Fruit fly (Drosophila melanogaster) whole organism, embryonic: ENCODE results near the gene CG13917.

Source experiments
- Asciz ChIP-seq: fragments of 200-800 bp; sonication (Bioruptor generic); optimal IDR thresholded peaks from 2 replicates; lab custom pipeline; 2017; ENCODE audit warnings: missing biosample characterization, mild to moderate bottlenecking, missing genetic modification characterization, missing genetic modification reagents
- Atf-2 ChIP-seq: fragments of 200-800 bp; sonication (Bioruptor generic); optimal IDR thresholded peaks from 2 replicates; lab custom pipeline; 2016; ENCODE audit warnings: missing biosample characterization, missing genetic modification characterization
- Atf3 ChIP-seq: fragments of 200-800 bp; sonication (Bioruptor generic); optimal IDR thresholded peaks from 3 replicates; lab custom pipeline; 2016; ENCODE audit warnings: missing biosample characterization, missing genetic modification characterization
- BtbVII ChIP-seq: fragments of 200-800 bp; sonication (Bioruptor generic); optimal IDR thresholded peaks from 3 replicates; lab custom pipeline; 2017; ENCODE audit warnings: missing biosample characterization, mild to moderate bottlenecking, missing genetic modification characterization
- CG10321 ChIP-seq: fragments of 200-800 bp; sonication (Bioruptor generic); IDR thresholded peaks from 2 replicates; pipeline ENCODE4 v1.3.6; 2022; ENCODE audit warnings: missing biosample characterization, missing genetic modification characterization
- CG12391 ChIP-seq: fragments of 200-800 bp; sonication (Bioruptor generic); optimal IDR thresholded peaks from 3 replicates; lab custom pipeline; 2018; ENCODE audit warnings: missing biosample characterization, mild to moderate bottlenecking, missing genetic modification characterization, moderate library complexity
- CG14710 ChIP-seq: fragments of 200-800 bp; sonication (Bioruptor generic); optimal IDR thresholded peaks from 3 replicates; lab custom pipeline; 2019; ENCODE audit warnings: missing biosample characterization, mild to moderate bottlenecking, missing genetic modification characterization, moderate library complexity
- CG15011 ChIP-seq: fragments of 200-800 bp; sonication (Bioruptor generic); optimal IDR thresholded peaks from 3 replicates; lab custom pipeline; 2018; ENCODE audit warnings: missing biosample characterization, mild to moderate bottlenecking, missing genetic modification characterization
- CG1603 ChIP-seq: fragments of 200-800 bp; sonication (Bioruptor generic); optimal IDR thresholded peaks from 2 replicates; lab custom pipeline; 2019; ENCODE audit warnings: missing biosample characterization, mild to moderate bottlenecking, missing genetic modification characterization, moderate library complexity
- CG17328 ChIP-seq: fragments of 200-800 bp; sonication (Bioruptor generic); IDR thresholded peaks from 2 replicates; pipeline ENCODE4 v1.3.6; 2022; ENCODE audit warnings: missing biosample characterization, missing genetic modification characterization
- CG17385 ChIP-seq: fragments of 200-800 bp; sonication (Bioruptor generic); optimal IDR thresholded peaks from 3 replicates; lab custom pipeline; 2018; ENCODE audit warnings: missing biosample characterization, mild to moderate bottlenecking, missing genetic modification characterization
- CG1832 ChIP-seq: fragments of 200-800 bp; sonication (Bioruptor generic); optimal IDR thresholded peaks from 2 replicates; lab custom pipeline; 2017; ENCODE audit warnings: missing biosample characterization, mild to moderate bottlenecking, missing genetic modification characterization, inconsistent platforms
- CG18476 ChIP-seq: fragments of 200-800 bp; sonication (Bioruptor generic); optimal IDR thresholded peaks from 2 replicates; lab custom pipeline; 2016; ENCODE audit warnings: missing biosample characterization, mild to moderate bottlenecking, missing genetic modification characterization
- CG2712 ChIP-seq: fragments of 200-800 bp; optimal IDR thresholded peaks from 3 replicates; lab custom pipeline; 2019; ENCODE audit warnings: missing biosample characterization, mild to moderate bottlenecking, missing genetic modification characterization, moderate library complexity
- CG31388 ChIP-seq: fragments of 200-800 bp; sonication (Bioruptor generic); optimal IDR thresholded peaks from 2 replicates; lab custom pipeline; 2016; ENCODE audit warnings: missing biosample characterization, missing genetic modification characterization
- CG31441 ChIP-seq: fragments of 200-800 bp; sonication (Bioruptor generic); IDR thresholded peaks from 2 replicates; pipeline ENCODE4 v1.3.6; 2022; ENCODE audit warnings: missing biosample characterization, missing genetic modification characterization
- CG3995 ChIP-seq: fragments of 200-800 bp; sonication (Bioruptor generic); optimal IDR thresholded peaks from 3 replicates; lab custom pipeline; 2016; ENCODE audit warnings: missing biosample characterization, missing genetic modification characterization
- CG4404 ChIP-seq: fragments of 200-800 bp; sonication (Bioruptor generic); IDR thresholded peaks from 2 replicates; pipeline ENCODE4 v1.3.6; 2022; ENCODE audit warnings: missing biosample characterization, missing genetic modification characterization
- CG4730 ChIP-seq: fragments of 200-800 bp; sonication (Bioruptor generic); IDR thresholded peaks from 2 replicates; pipeline ENCODE4 v1.3.6; 2022; ENCODE audit warnings: missing biosample characterization, missing genetic modification characterization
- CG6813 ChIP-seq: fragments of 200-800 bp; sonication (Bioruptor generic); optimal IDR thresholded peaks from 2 replicates; lab custom pipeline; 2017; ENCODE audit warnings: missing biosample characterization, missing genetic modification characterization, mild to moderate bottlenecking, moderate library complexity, missing genetic modification reagents
- CG7556 ChIP-seq: fragments of 200-800 bp; sonication (Bioruptor generic); optimal IDR thresholded peaks from 2 replicates; lab custom pipeline; 2017; ENCODE audit warnings: missing biosample characterization, mild to moderate bottlenecking, missing genetic modification characterization
- CG7839 ChIP-seq: fragments of 200-800 bp; sonication (Bioruptor generic); optimal IDR thresholded peaks from 3 replicates; lab custom pipeline; 2018; ENCODE audit warnings: missing biosample characterization, mild to moderate bottlenecking, missing genetic modification characterization, moderate library complexity
- CG8924 ChIP-seq: fragments of 200-800 bp; optimal IDR thresholded peaks from 3 replicates; lab custom pipeline; 2019; ENCODE audit warnings: missing biosample characterization, mild to moderate bottlenecking, missing genetic modification characterization, moderate library complexity
- Dip3 ChIP-seq: fragments of 200-800 bp; sonication (Bioruptor generic); optimal IDR thresholded peaks from 3 replicates; lab custom pipeline; 2016; ENCODE audit warnings: missing biosample characterization, missing genetic modification characterization
- Doc3 ChIP-seq: fragments of 200-800 bp; sonication (Bioruptor generic); IDR thresholded peaks from 3 replicates; pipeline ENCODE4 v1.3.6; 2022; ENCODE audit warnings: missing biosample characterization, missing genetic modification characterization; ENCODE audit not compliant: partially characterized antibody
- Dp ChIP-seq: fragments of 200-800 bp; sonication (Bioruptor generic); optimal IDR thresholded peaks from 2 replicates; lab custom pipeline; 2018; ENCODE audit warnings: missing biosample characterization, mild to moderate bottlenecking, missing genetic modification characterization, moderate library complexity
- E2f2 ChIP-seq: fragments of 200-800 bp; sonication (Bioruptor generic); IDR thresholded peaks from 2 replicates; pipeline ENCODE4 v1.3.6; 2022; ENCODE audit warnings: missing biosample characterization, missing genetic modification characterization
- HLH4C ChIP-seq: fragments of 200-800 bp; sonication (Bioruptor generic); IDR thresholded peaks from 3 replicates; pipeline ENCODE4 v1.3.6; 2022; ENCODE audit warnings: missing biosample characterization, missing genetic modification characterization; ENCODE audit not compliant: partially characterized antibody
- Hr3 ChIP-seq: fragments of 200-800 bp; sonication (Bioruptor generic); optimal IDR thresholded peaks from 3 replicates; lab custom pipeline; 2016; ENCODE audit warnings: missing biosample characterization, missing genetic modification characterization
- Lpt ChIP-seq: fragments of >200 bp; optimal IDR thresholded peaks from 2 replicates; lab custom pipeline; 2018; ENCODE audit warnings: missing biosample characterization, missing genetic modification characterization
- Meics ChIP-seq: fragments of 200-800 bp; sonication (Bioruptor generic); optimal IDR thresholded peaks from 2 replicates; lab custom pipeline; 2017; ENCODE audit warnings: missing biosample characterization, mild to moderate bottlenecking, missing genetic modification characterization
- NFAT ChIP-seq: fragments of 200-800 bp; sonication (Bioruptor generic); IDR thresholded peaks from 2 replicates; pipeline ENCODE4 v1.3.6; 2022; ENCODE audit warnings: missing biosample characterization, missing genetic modification characterization
- crol ChIP-seq: fragments of 200-800 bp; sonication (Bioruptor generic); IDR thresholded peaks from 2 replicates; pipeline ENCODE4 v1.3.6; 2022; ENCODE audit warnings: missing biosample characterization, missing genetic modification characterization
- dysf ChIP-seq: fragments of 200-800 bp; sonication (Bioruptor generic); IDR thresholded peaks from 3 replicates; pipeline ENCODE4 v1.3.6; 2022; ENCODE audit warnings: missing biosample characterization, missing genetic modification characterization
- gcm ChIP-seq: fragments of 200-800 bp; sonication (Bioruptor generic); optimal IDR thresholded peaks from 2 replicates; lab custom pipeline; 2019; ENCODE audit warnings: missing biosample characterization, mild to moderate bottlenecking, missing genetic modification characterization, moderate library complexity
- gro ChIP-seq: fragments of 200-800 bp; sonication (Bioruptor generic); optimal IDR thresholded peaks from 2 replicates; lab custom pipeline; 2016; ENCODE audit warnings: missing biosample characterization, missing genetic modification characterization
- hth ChIP-seq: fragments of >200 bp; optimal IDR thresholded peaks from 2 replicates; lab custom pipeline; 2017; ENCODE audit warnings: inconsistent platforms
- insv ChIP-seq, 2 experiments: fragments of 200-800 bp; sonication (Bioruptor generic); optimal IDR thresholded peaks; 3 replicates each; lab custom pipeline; 2016 to 2018; ENCODE audit warnings: missing biosample characterization in 2 of 2, missing genetic modification characterization in 2 of 2
- kah ChIP-seq: fragments of 200-800 bp; sonication (Bioruptor generic); optimal IDR thresholded peaks from 2 replicates; lab custom pipeline; 2018; ENCODE audit warnings: missing biosample characterization, mild to moderate bottlenecking, missing genetic modification characterization
- ken ChIP-seq: fragments of 200-800 bp; sonication (Bioruptor generic); IDR thresholded peaks from 3 replicates; pipeline ENCODE4 v1.3.6; 2022; ENCODE audit warnings: missing biosample characterization, missing genetic modification characterization
- nerfin-1 ChIP-seq: fragments of 200-800 bp; sonication (Bioruptor generic); optimal IDR thresholded peaks from 3 replicates; lab custom pipeline; 2019; ENCODE audit warnings: missing biosample characterization, mild to moderate bottlenecking, missing genetic modification characterization, moderate library complexity
- nmo ChIP-seq: fragments of 200-800 bp; sonication (Bioruptor generic); optimal IDR thresholded peaks from 2 replicates; lab custom pipeline; 2018; ENCODE audit warnings: missing biosample characterization, mild to moderate bottlenecking, missing genetic modification characterization, moderate library complexity
- org-1 ChIP-seq: fragments of 200-800 bp; sonication (Bioruptor generic); optimal IDR thresholded peaks from 2 replicates; lab custom pipeline; 2017; ENCODE audit warnings: missing biosample characterization, missing genetic modification characterization
- pb ChIP-seq: fragments of 200-800 bp; sonication (Bioruptor generic); optimal IDR thresholded peaks from 3 replicates; lab custom pipeline; 2016; ENCODE audit warnings: missing biosample characterization, missing genetic modification characterization
- pnt ChIP-seq: fragments of 200-800 bp; sonication (Bioruptor generic); optimal IDR thresholded peaks from 3 replicates; lab custom pipeline; 2016; ENCODE audit warnings: missing biosample characterization, missing genetic modification characterization
- run ChIP-seq: fragments of 200-800 bp; sonication (Bioruptor generic); optimal IDR thresholded peaks from 3 replicates; lab custom pipeline; 2018; ENCODE audit warnings: missing biosample characterization, mild to moderate bottlenecking, missing genetic modification characterization
- sim ChIP-seq: fragments of 200-800 bp; sonication (Bioruptor generic); IDR thresholded peaks from 2 replicates; pipeline ENCODE4 v1.3.6; 2022; ENCODE audit warnings: missing biosample characterization, missing genetic modification characterization
- tup ChIP-seq: fragments of 200-800 bp; sonication (Bioruptor generic); optimal IDR thresholded peaks from 2 replicates; lab custom pipeline; 2016; ENCODE audit warnings: missing biosample characterization, mild to moderate bottlenecking, missing genetic modification characterization, moderate library complexity
- wdn ChIP-seq: fragments of 200-800 bp; sonication (Bioruptor generic); IDR thresholded peaks from 2 replicates; pipeline ENCODE4 v1.3.6; 2022; ENCODE audit warnings: missing biosample characterization, missing genetic modification characterization
- wek ChIP-seq: fragments of 200-800 bp; sonication (Bioruptor generic); optimal IDR thresholded peaks from 3 replicates; lab custom pipeline; 2018; ENCODE audit warnings: missing biosample characterization, mild to moderate bottlenecking, missing genetic modification characterization, moderate library complexity
- wor ChIP-seq: fragments of 200-800 bp; sonication (Bioruptor generic); IDR thresholded peaks from 2 replicates; pipeline ENCODE4 v1.3.6; 2022; ENCODE audit warnings: missing biosample characterization, missing genetic modification characterization

CG13917 gene

DNA sequence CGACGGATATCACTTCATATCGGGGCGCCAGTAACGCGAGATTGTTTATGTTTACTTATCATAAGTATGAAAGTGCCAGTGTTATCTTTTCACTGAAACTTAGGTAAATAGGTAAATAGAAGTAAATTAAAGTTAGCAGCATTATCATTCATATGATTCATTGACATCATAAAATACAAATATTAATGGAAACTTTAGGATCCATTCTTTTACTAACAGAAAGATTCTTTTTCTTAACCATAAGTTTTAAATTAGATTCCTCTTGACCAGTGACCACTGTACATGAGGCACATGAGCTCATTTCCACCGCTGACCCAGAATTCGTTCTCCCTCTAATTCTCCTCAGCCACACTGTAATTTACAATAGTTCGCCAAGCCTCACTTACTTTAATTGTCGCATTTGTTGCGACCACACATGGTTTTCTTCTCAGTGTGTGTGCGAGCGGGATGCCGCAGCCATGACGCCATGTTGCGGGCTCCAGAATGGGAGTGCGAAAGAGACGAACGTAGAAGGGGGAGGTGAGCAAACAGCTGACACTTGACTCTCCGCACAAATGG lies 2.0 kb downstream of the CG13917 start (continued):
- 0 out of 3 replicates have a peak, but pooled peaks have one; percentile 38 for TF ChIP-seq ken (GFP tag; lab: Robert Waterston, UW)
- TF ChIP-seq CG4404 (GFP tag; lab: Robert Waterston, UW): no peak
- peak; percentile 7 for TF ChIP-seq CG8924 (tag; lab: Kevin White, UChicago)
- TF ChIP-seq CG31441 (GFP tag; lab: Robert Waterston, UW): peak; percentile 28; the same call in 1 of the 2 replicates
- peak; percentile 24 for TF ChIP-seq CG1603 (tag; lab: Kevin White, UChicago)
- no peak for TF ChIP-seq Atf-2 (GFP tag; lab: Kevin White, UChicago)
- TF ChIP-seq HLH4C: no peak
- peak; percentile 27 for TF ChIP-seq pnt (GFP tag; lab: Kevin White, UChicago)
- no peak for TF ChIP-seq insv (GFP tag; optimal IDR thresholded peaks at IDR 0.05; lab: Kevin White, UChicago)
- peak; percentile 8 for TF ChIP-seq CG14710 (tag; lab: Kevin White, UChicago)
- TF ChIP-seq CG3995 (GFP tag; lab: Kevin White, UChicago): no peak
- TF ChIP-seq crol (GFP tag; lab: Robert Waterston, UW): peak; percentile 64
- no peak for TF ChIP-seq hth
- TF ChIP-seq CG1832 (GFP tag; lab: Kevin White, UChicago): peak; percentile 54
- no peak for TF ChIP-seq E2f2
- no peak for TF ChIP-seq nerfin-1
- TF ChIP-seq Hr3 (GFP tag; lab: Kevin White, UChicago): peak; percentile 12
- TF ChIP-seq kah (GFP tag; lab: Kevin White, UChicago): no peak
- TF ChIP-seq Dp (GFP tag; lab: Kevin White, UChicago): no peak
- peak; percentile 19 for TF ChIP-seq CG7556 (GFP tag; lab: Kevin White, UChicago)
- peak; percentile 16 for TF ChIP-seq pb (GFP tag; lab: Kevin White, UChicago)
- no peak for TF ChIP-seq org-1 (GFP tag; lab: Kevin White, UChicago)
- TF ChIP-seq CG17328 (GFP tag; lab: Robert Waterston, UW): no peak
- peak; percentile 62; the same call in 2 of the 3 replicates for TF ChIP-seq dysf (GFP tag; lab: Robert Waterston, UW)
- TF ChIP-seq Atf3 (GFP tag; lab: Kevin White, UChicago): peak; percentile 32
- no peak for TF ChIP-seq tup (GFP tag; lab: Kevin White, UChicago)
- no peak for TF ChIP-seq run (tag; lab: Kevin White, UChicago)
- peak; percentile 26 for TF ChIP-seq CG12391
- TF ChIP-seq CG2712 (tag; lab: Kevin White, UChicago): peak; percentile 43
- TF ChIP-seq CG18476 (GFP tag; lab: Kevin White, UChicago): peak; percentile 50
- peak; percentile 40 for TF ChIP-seq CG7839 (tag; lab: Kevin White, UChicago)
- peak; percentile 43 for TF ChIP-seq CG15011
- no peak for TF ChIP-seq gro (GFP tag; lab: Kevin White, UChicago)
- no peak for TF ChIP-seq Dip3 (GFP tag; lab: Kevin White, UChicago)
- TF ChIP-seq Doc3: no peak
- no peak for TF ChIP-seq wor (GFP tag; lab: Robert Waterston, UW)
- no peak for TF ChIP-seq CG31388 (GFP tag; lab: Kevin White, UChicago)
- no peak for TF ChIP-seq CG4730 (GFP tag; lab: Robert Waterston, UW)
- TF ChIP-seq nmo: peak; percentile 4
- peak; percentile 39; the same call in 1 of the 2 replicates for TF ChIP-seq NFAT (GFP tag; lab: Robert Waterston, UW)
- peak; percentile 49 for TF ChIP-seq Meics (GFP tag; lab: Kevin White, UChicago)
- no peak for TF ChIP-seq Lpt
- no peak for TF ChIP-seq gcm (GFP tag; lab: Kevin White, UChicago)
- TF ChIP-seq BtbVII (GFP tag; lab: Kevin White, UChicago): peak; percentile 69
- peak; percentile 65 for TF ChIP-seq CG6813 (GFP tag; lab: Kevin White, UChicago)
- TF ChIP-seq CG10321 (GFP tag; lab: Robert Waterston, UW): no peak
- no peak for TF ChIP-seq wek
- peak; percentile 5; the same call in 1 of the 2 replicates for TF ChIP-seq sim (GFP tag; lab: Robert Waterston, UW)
- peak; percentile 20 for TF ChIP-seq CG17385 (GFP tag; lab: Kevin White, UChicago)
- TF ChIP-seq wdn (GFP tag; lab: Robert Waterston, UW): no peak
- peak; percentile 64 for TF ChIP-seq Asciz (GFP tag; lab: Kevin White, UChicago)
